Fruit fly (Drosophila melanogaster) whole organism, embryonic: Measurements from ENCODE around the gene CG11155.

ENCODE experiments used
- CG12659 ChIP-seq: fragments of 200-800 bp; sonication (Bioruptor generic); optimal IDR thresholded peaks from 3 replicates; lab custom pipeline; 2017; ENCODE audit warnings: mild to moderate bottlenecking, missing biosample characterization, missing genetic modification reagents, missing genetic modification characterization
- CG13894 ChIP-seq: fragments of 200-800 bp; sonication (Bioruptor generic); optimal IDR thresholded peaks from 3 replicates; lab custom pipeline; 2018; ENCODE audit warnings: missing biosample characterization, mild to moderate bottlenecking, missing genetic modification characterization, moderate library complexity
- CG3281 ChIP-seq: fragments of 200-800 bp; sonication (Bioruptor generic); optimal IDR thresholded peaks from 3 replicates; lab custom pipeline; 2017; ENCODE audit warnings: missing biosample characterization, mild to moderate bottlenecking, missing genetic modification characterization
- CG8944 ChIP-seq: fragments of 200-800 bp; sonication (Bioruptor generic); optimal IDR thresholded peaks from 3 replicates; lab custom pipeline; 2016; ENCODE audit warnings: missing biosample characterization, missing genetic modification characterization
- Hr51 ChIP-seq, 2 experiments: fragments of 200-800 bp; sonication (Bioruptor generic); optimal IDR thresholded peaks; 2 replicates in 1 of 2; 3 replicates in 1 of 2; lab custom pipeline; 2016 to 2018; ENCODE audit warnings: missing biosample characterization in 2 of 2, missing genetic modification characterization in 2 of 2, mild to moderate bottlenecking in 1 of 2, moderate library complexity in 1 of 2
- YL-1 ChIP-seq: fragments of 200-800 bp; sonication (Bioruptor generic); optimal IDR thresholded peaks from 3 replicates; lab custom pipeline; 2017; ENCODE audit warnings: missing biosample characterization, mild to moderate bottlenecking, missing genetic modification characterization
- dan ChIP-seq: fragments of 200-800 bp; sonication (Bioruptor generic); IDR thresholded peaks from 2 replicates; pipeline ENCODE4 v1.3.6; 2022; ENCODE audit warnings: missing biosample characterization, missing genetic modification characterization
- danr ChIP-seq: fragments of 200-800 bp; sonication (Bioruptor generic); IDR thresholded peaks from 2 replicates; pipeline ENCODE4 v1.3.6; 2022; ENCODE audit warnings: missing biosample characterization, missing genetic modification characterization
- ewg ChIP-seq: fragments of 200-800 bp; sonication (Bioruptor generic); optimal IDR thresholded peaks from 3 replicates; lab custom pipeline; 2017; ENCODE audit warnings: mild to moderate bottlenecking, missing biosample characterization, missing genetic modification reagents, missing genetic modification characterization
- inv ChIP-seq: fragments of 200-800 bp; sonication (Bioruptor generic); IDR thresholded peaks from 2 replicates; pipeline ENCODE4 v1.3.6; 2022; ENCODE audit warnings: missing biosample characterization, missing genetic modification characterization; ENCODE audit not compliant: partially characterized antibody
- pan ChIP-seq, 4 experiments: fragments of >200 bp in 3 of 4; fragments of 200-800 bp in 1 of 4; sonication (Bioruptor generic) in 1 of 4; optimal IDR thresholded peaks in 3 of 4; IDR thresholded peaks in 1 of 4; 2 replicates each; pipeline versions ENCODE4 v1.3.6 to Lab custom; 2017 to 2022; ENCODE audit warnings: missing biosample characterization in 2 of 4, missing genetic modification characterization in 2 of 4, mixed read lengths in 1 of 4
- ttk ChIP-seq: fragments of 200-800 bp; sonication (Bioruptor generic); IDR thresholded peaks from 2 replicates; pipeline ENCODE4 v2.1.2; 2022; ENCODE audit warnings: missing biosample characterization, missing genetic modification characterization

dm6 chr4:1175156-1175555 lies 48.8 kb downstream of the CG11155 start:
- TF ChIP-seq Hr51 (GFP tag; optimal IDR thresholded peaks at IDR 0.05; lab: Kevin White, UChicago) (no peak), CG13894 (no peak), dan (no peak), CG12659 (GFP tag; lab: Kevin White, UChicago) (no peak), CG8944 (GFP tag; lab: Kevin White, UChicago) (no peak), danr (GFP tag; lab: Robert Waterston, UW) (no peak), ewg (GFP tag; lab: Kevin White, UChicago) (no peak), YL-1 (GFP tag; lab: Kevin White, UChicago) (no peak), ttk (GFP tag; lab: Robert Waterston, UW) (no peak), CG3281 (GFP tag; lab: Kevin White, UChicago) (no peak), inv (GFP tag; lab: Robert Waterston, UW) (no peak), pan (optimal IDR thresholded peaks at IDR 0.05; lab: Kevin White, UChicago) (no peak), pan (GFP tag; optimal IDR thresholded peaks at IDR 0.05 in 1 of 2, IDR thresholded peaks at IDR 0.05 in 1 of 2) (no peak)
